Fruit fly (Drosophila melanogaster): Measurements from ENCODE around the gene RpS8.

RpS8 gene

dm6 chr3R:29841293-29841791, 20.0 kb upstream of the RpS8 start, which contains the start of gene Cad99C:
TSS of gene Cad99C (plus strand) at chr3R:29841657.
- TF ChIP-seq Dif (GFP tag; optimal IDR thresholded peaks at IDR 0.05; ENCODE audit: partially characterized antibody) (peak; percentile 77), ey (GFP tag; optimal IDR thresholded peaks at IDR 0.05) (no peak), Dfd (GFP tag; optimal IDR thresholded peaks at IDR 0.05) (no peak), tai (GFP tag; optimal IDR thresholded peaks at IDR 0.05) (no peak), Sp1 (GFP tag; optimal IDR thresholded peaks at IDR 0.05) (no peak), OdsH (GFP tag; optimal IDR thresholded peaks at IDR 0.05) (peak; percentile 25), br (GFP tag; optimal IDR thresholded peaks at IDR 0.05) (peak; percentile 34), dsf (GFP tag; optimal IDR thresholded peaks at IDR 0.05; ENCODE audit: borderline replicate concordance) (no peak), sage (GFP tag; optimal IDR thresholded peaks at IDR 0.05) (no peak), fru (GFP tag; optimal IDR thresholded peaks at IDR 0.05) (peak; percentile 44), Rel (GFP tag; optimal IDR thresholded peaks at IDR 0.05) (no peak), Rel (tag; optimal IDR thresholded peaks at IDR 0.05) (peak; percentile 37), brk (GFP tag; optimal IDR thresholded peaks at IDR 0.05) (peak; percentile 50), usp (GFP tag; optimal IDR thresholded peaks at IDR 0.05) (no peak), Abd-B (GFP tag; optimal IDR thresholded peaks at IDR 0.05) (no peak), woc (GFP tag; optimal IDR thresholded peaks at IDR 0.05) (no peak), Hr83 (GFP tag; optimal IDR thresholded peaks at IDR 0.05; ENCODE audit: poor library complexity, severe bottlenecking) (peak; percentile 45), pan (optimal IDR thresholded peaks at IDR 0.05) (no peak), Myc (optimal IDR thresholded peaks at IDR 0.05) (no peak), sv (GFP tag; optimal IDR thresholded peaks at IDR 0.05) (no peak), dl (GFP tag; optimal IDR thresholded peaks at IDR 0.05; ENCODE audit: insufficient read depth in 1 of 2, partially characterized antibody in 2 of 2) (peak; percentile 44 to 61), rgr (GFP tag; optimal IDR thresholded peaks at IDR 0.05) (no peak), h (GFP tag; optimal IDR thresholded peaks at IDR 0.05) (peak; percentile 46), CG32264 (GFP tag; optimal IDR thresholded peaks at IDR 0.05) (no peak), CrebA (GFP tag; optimal IDR thresholded peaks at IDR 0.05; ENCODE audit: borderline replicate concordance) (no peak), psq (GFP tag; optimal IDR thresholded peaks at IDR 0.05) (no peak), Mio (GFP tag; optimal IDR thresholded peaks at IDR 0.05) (no peak), Hnf4 (GFP tag; optimal IDR thresholded peaks at IDR 0.05) (no peak), Vsx2 (GFP tag; optimal IDR thresholded peaks at IDR 0.05; ENCODE audit: partially characterized antibody) (peak; percentile 90), jim (GFP tag; optimal IDR thresholded peaks at IDR 0.05) (no peak), GATAd (GFP tag; optimal IDR thresholded peaks at IDR 0.05) (no peak), lola (GFP tag; optimal IDR thresholded peaks at IDR 0.05) (no peak), foxo (GFP tag; optimal IDR thresholded peaks at IDR 0.05) (no peak), Jra (GFP tag; optimal IDR thresholded peaks at IDR 0.05) (peak; percentile 20), CG9705 (GFP tag; optimal IDR thresholded peaks at IDR 0.05) (no peak), N (GFP tag; optimal IDR thresholded peaks at IDR 0.05) (no peak), HLH106 (tag; optimal IDR thresholded peaks at IDR 0.05) (no peak), dmrt93B (GFP tag; optimal IDR thresholded peaks at IDR 0.05) (no peak), Hr78 (GFP tag; optimal IDR thresholded peaks at IDR 0.05) (no peak)

dm6 chr3R:29847126-29847525, 14.3 kb upstream of the RpS8 start:
- no peak for TF ChIP-seq jim (GFP tag; optimal IDR thresholded peaks at IDR 0.05)
- TF ChIP-seq lola (GFP tag; optimal IDR thresholded peaks at IDR 0.05) = no peak
- no peak for TF ChIP-seq tai (GFP tag; optimal IDR thresholded peaks at IDR 0.05)
- TF ChIP-seq fru (GFP tag; optimal IDR thresholded peaks at IDR 0.05) = no peak
- TF ChIP-seq Rel (GFP tag; optimal IDR thresholded peaks at IDR 0.05) = no peak
- no peak for TF ChIP-seq Rel (tag; optimal IDR thresholded peaks at IDR 0.05)
- TF ChIP-seq Sp1 (GFP tag; optimal IDR thresholded peaks at IDR 0.05) = no peak

dm6 chr3R:29857228-29857627, 4.2 kb upstream of the RpS8 start, which contains the start of gene dgt1:
TSS of gene dgt1 (minus strand) at chr3R:29857491.
- no peak for TF ChIP-seq N (GFP tag; optimal IDR thresholded peaks at IDR 0.05)
- TF ChIP-seq Myc (optimal IDR thresholded peaks at IDR 0.05) = peak; percentile 81
- TF ChIP-seq Jra (GFP tag; optimal IDR thresholded peaks at IDR 0.05) = no peak

All from whole organism, wandering third instar larva.